Fruit fly (Drosophila melanogaster) Kc167 (cell line): ENCODE data around the gene CG14453.

Source experiments
- Myc ChIP-seq: fragments of >200 bp; optimal IDR thresholded peaks from 2 replicates; lab custom pipeline; 2017; ENCODE audit warnings: missing external identifiers
- Sin3A ChIP-seq: fragments of >200 bp; optimal IDR thresholded peaks from 2 replicates; lab custom pipeline; 2018; ENCODE audit warnings: missing external identifiers
- h ChIP-seq: fragments of >200 bp; optimal IDR thresholded peaks from 3 replicates; lab custom pipeline; 2018; ENCODE audit warnings: missing external identifiers
- insv ChIP-seq: fragments of >200 bp; optimal IDR thresholded peaks from 3 replicates; lab custom pipeline; 2018; ENCODE audit warnings: missing external identifiers
- psq ChIP-seq: fragments of >200 bp; optimal IDR thresholded peaks from 2 replicates; lab custom pipeline; 2017; ENCODE audit warnings: missing external identifiers
- ttk ChIP-seq: sonication (Bioruptor generic); optimal IDR thresholded peaks from 2 replicates; lab custom pipeline; 2017; ENCODE audit warnings: missing external identifiers

CG14453 gene

dm6 chr3L:22733607-22734006, 39.7 kb downstream of the CG14453 start:
- no peak for TF ChIP-seq psq (lab: Kevin White, UChicago)
- TF ChIP-seq Sin3A (lab: Kevin White, UChicago) = no peak

DNA sequence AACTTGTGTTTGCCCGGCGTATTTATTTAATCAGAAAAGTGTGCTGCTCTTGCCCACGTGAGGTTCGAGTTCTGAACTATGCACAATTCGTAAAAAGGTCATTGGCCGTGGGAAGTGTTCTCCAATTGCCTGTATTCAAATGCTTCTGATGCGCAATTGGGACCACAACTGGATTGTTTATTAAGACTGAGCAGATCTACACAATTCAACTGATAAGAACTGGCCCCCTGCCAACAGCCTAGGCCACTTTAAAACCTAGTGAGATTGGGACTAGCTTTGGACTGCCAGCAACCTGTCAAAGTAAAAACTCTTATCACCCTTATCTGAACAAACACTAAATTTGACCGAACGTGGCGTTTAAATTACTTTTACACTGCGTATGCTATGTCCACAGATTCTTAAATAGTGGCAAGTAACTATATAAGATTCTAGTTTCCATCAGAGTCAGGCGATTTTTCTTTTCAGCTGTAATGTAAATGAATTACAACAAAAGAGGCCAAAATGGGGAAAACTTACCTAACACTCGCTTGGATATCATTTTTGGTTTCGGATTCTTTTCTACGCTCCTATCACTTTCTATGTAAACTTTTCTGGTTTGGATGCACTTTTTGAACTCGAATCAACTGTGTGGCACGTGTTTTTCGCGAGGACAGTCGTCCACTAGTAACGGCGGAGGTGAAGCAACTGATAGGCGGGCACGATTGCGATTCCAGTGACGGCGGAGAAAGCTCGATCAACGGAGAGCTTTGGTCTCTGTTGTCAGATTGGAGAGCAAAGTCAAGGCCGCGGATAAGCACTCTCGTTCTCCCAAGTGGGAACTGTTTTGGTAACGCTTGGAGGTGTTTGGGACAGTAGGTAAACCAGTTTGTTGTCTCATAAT, 44.1 kb downstream of the CG14453 start, which contains the start of gene CG11241:
CG11241 (minus strand) TSS at position 689 of the 880 bp plus-strand sequence.
- TF ChIP-seq psq (lab: Kevin White, UChicago) (no peak), h (no peak), insv (lab: Kevin White, UChicago) (no peak), ttk (lab: Kevin White, UChicago) (no peak), Myc (lab: Kevin White, UChicago) (no peak), Sin3A (lab: Kevin White, UChicago) (no peak)

dm6 chr3L:22741389-22742120, 47.7 kb downstream of the CG14453 start, which contains the start of gene CG7369:
CG7369 (plus strand) TSS chr3L:22741793.
- TF ChIP-seq insv (lab: Kevin White, UChicago) = no peak
- TF ChIP-seq ttk (lab: Kevin White, UChicago) = no peak
- no peak for TF ChIP-seq Myc (lab: Kevin White, UChicago)
- no peak for TF ChIP-seq h
- no peak for TF ChIP-seq psq (lab: Kevin White, UChicago)
- TF ChIP-seq Sin3A (lab: Kevin White, UChicago) = no peak

- TF ChIP-seq Sin3A (lab: Kevin White, UChicago) (no peak), ttk (lab: Kevin White, UChicago) (no peak), insv (lab: Kevin White, UChicago) (no peak), h (no peak), psq (lab: Kevin White, UChicago) (no peak), Myc (lab: Kevin White, UChicago) (no peak)
Observed at dm6 chr3L:22742121-22742531, 48.2 kb downstream of the CG14453 start.

- TF ChIP-seq psq (lab: Kevin White, UChicago) (no peak), Myc (lab: Kevin White, UChicago) (no peak), ttk (lab: Kevin White, UChicago) (no peak), Sin3A (lab: Kevin White, UChicago) (no peak), insv (lab: Kevin White, UChicago) (no peak), h (no peak)
Observed at dm6 chr3L:22742945-22743582, 49.2 kb downstream of the CG14453 start.
